Fruit fly (Drosophila melanogaster) whole organism, embryonic: Measurements from ENCODE around the gene Enoph.

Experiments used
- Antp ChIP-seq: fragments of 200-800 bp; sonication (Bioruptor generic); optimal IDR thresholded peaks from 3 replicates; lab custom pipeline; 2016; ENCODE audit warnings: missing biosample characterization, missing genetic modification characterization
- B-H2 ChIP-seq: fragments of 200-800 bp; sonication (Bioruptor generic); optimal IDR thresholded peaks from 2 replicates; lab custom pipeline; 2018; ENCODE audit warnings: missing biosample characterization, mild to moderate bottlenecking, missing genetic modification characterization
- BEAF-32 ChIP-seq: fragments of 200-800 bp; sonication (Bioruptor generic); optimal IDR thresholded peaks from 3 replicates; lab custom pipeline; 2017; ENCODE audit warnings: missing biosample characterization, missing genetic modification characterization, mild to moderate bottlenecking, moderate library complexity, missing genetic modification reagents
- CG10462 ChIP-seq: fragments of 200-800 bp; sonication (Bioruptor generic); optimal IDR thresholded peaks from 2 replicates; lab custom pipeline; 2016; ENCODE audit warnings: missing biosample characterization, missing genetic modification characterization
- CG12155 ChIP-seq: fragments of 200-800 bp; sonication (Bioruptor generic); optimal IDR thresholded peaks from 3 replicates; lab custom pipeline; 2016; ENCODE audit warnings: missing biosample characterization, missing genetic modification characterization
- CG12299 ChIP-seq: fragments of 200-800 bp; sonication (Bioruptor generic); optimal IDR thresholded peaks from 2 replicates; lab custom pipeline; 2018; ENCODE audit warnings: missing biosample characterization, mild to moderate bottlenecking, missing genetic modification characterization
- CG14014 ChIP-seq: fragments of 200-800 bp; sonication (Bioruptor generic); IDR thresholded peaks from 2 replicates; pipeline ENCODE4 v1.3.6; 2022; ENCODE audit warnings: missing biosample characterization, missing genetic modification characterization
- CG17361 ChIP-seq: fragments of 200-800 bp; sonication (Bioruptor generic); IDR thresholded peaks from 3 replicates; pipeline ENCODE4 v1.3.6; 2022; ENCODE audit warnings: missing biosample characterization, missing genetic modification characterization
- CG1792 ChIP-seq: fragments of 200-800 bp; sonication (Bioruptor generic); optimal IDR thresholded peaks from 2 replicates; lab custom pipeline; 2016; ENCODE audit warnings: missing biosample characterization, missing genetic modification characterization
- CG2120 ChIP-seq: fragments of 200-800 bp; sonication (Bioruptor generic); optimal IDR thresholded peaks from 3 replicates; lab custom pipeline; 2016; ENCODE audit warnings: missing biosample characterization, missing genetic modification characterization
- CG2199 ChIP-seq: fragments of 200-800 bp; sonication (Bioruptor generic); IDR thresholded peaks from 3 replicates; pipeline ENCODE4 v1.3.6; 2022; ENCODE audit warnings: missing biosample characterization, missing genetic modification characterization
- CG2875 ChIP-seq: fragments of 200-800 bp; sonication (Bioruptor generic); optimal IDR thresholded peaks from 2 replicates; lab custom pipeline; 2017; ENCODE audit warnings: missing biosample characterization, mild to moderate bottlenecking, missing genetic modification characterization, missing genetic modification reagents
- CG30431 ChIP-seq: fragments of 200-800 bp; sonication (Bioruptor generic); optimal IDR thresholded peaks from 2 replicates; lab custom pipeline; 2017; ENCODE audit warnings: missing biosample characterization, missing genetic modification characterization
- CG3065 ChIP-seq: fragments of 200-800 bp; sonication (Bioruptor generic); optimal IDR thresholded peaks from 2 replicates; lab custom pipeline; 2016; ENCODE audit warnings: missing biosample characterization, missing genetic modification characterization
- CG32532 ChIP-seq: fragments of 200-800 bp; sonication (Bioruptor generic); IDR thresholded peaks from 2 replicates; pipeline ENCODE4 v1.3.6; 2022; ENCODE audit warnings: missing biosample characterization, missing genetic modification characterization
- CG32772 ChIP-seq: fragments of 200-800 bp; sonication (Bioruptor generic); IDR thresholded peaks from 2 replicates; pipeline ENCODE4 v1.3.6; 2022; ENCODE audit warnings: missing biosample characterization, missing genetic modification characterization
- CG4282 ChIP-seq: fragments of 200-800 bp; sonication (Bioruptor generic); optimal IDR thresholded peaks from 2 replicates; lab custom pipeline; 2016; ENCODE audit warnings: missing biosample characterization, missing genetic modification characterization
- CG4328 ChIP-seq: fragments of 200-800 bp; sonication (Bioruptor generic); optimal IDR thresholded peaks from 3 replicates; lab custom pipeline; 2017; ENCODE audit warnings: missing biosample characterization, missing genetic modification reagents, missing genetic modification characterization
- CG43689 ChIP-seq: fragments of 200-800 bp; sonication (Bioruptor generic); IDR thresholded peaks from 2 replicates; pipeline ENCODE4 v1.3.6; 2022; ENCODE audit warnings: missing biosample characterization, missing genetic modification characterization
- CG7839 ChIP-seq: fragments of 200-800 bp; sonication (Bioruptor generic); optimal IDR thresholded peaks from 3 replicates; lab custom pipeline; 2018; ENCODE audit warnings: missing biosample characterization, mild to moderate bottlenecking, missing genetic modification characterization, moderate library complexity
- CG9932 ChIP-seq: fragments of 200-800 bp; sonication (Bioruptor generic); IDR thresholded peaks from 2 replicates; pipeline ENCODE4 v1.3.6; 2022; ENCODE audit warnings: missing biosample characterization, missing genetic modification characterization
- D ChIP-seq, 2 experiments: fragments of 200-800 bp in 1 of 2; fragments of >200 bp in 1 of 2; sonication (Bioruptor generic) in 1 of 2; optimal IDR thresholded peaks; 2 replicates in 1 of 2; 3 replicates in 1 of 2; lab custom pipeline; 2017; ENCODE audit warnings: mild to moderate bottlenecking in 1 of 2, missing biosample characterization in 1 of 2, missing genetic modification characterization in 1 of 2, missing genetic modification reagents in 1 of 2
- Dip3 ChIP-seq: fragments of 200-800 bp; sonication (Bioruptor generic); optimal IDR thresholded peaks from 3 replicates; lab custom pipeline; 2016; ENCODE audit warnings: missing biosample characterization, missing genetic modification characterization
- Elba2 ChIP-seq: fragments of 200-800 bp; sonication (Bioruptor generic); optimal IDR thresholded peaks from 3 replicates; lab custom pipeline; 2016; ENCODE audit warnings: missing biosample characterization, missing genetic modification characterization
- Hr39 ChIP-seq: fragments of >200 bp; optimal IDR thresholded peaks from 2 replicates; lab custom pipeline; 2017
- PHDP ChIP-seq: fragments of 200-800 bp; sonication (Bioruptor generic); optimal IDR thresholded peaks from 3 replicates; lab custom pipeline; 2018; ENCODE audit warnings: missing biosample characterization, mild to moderate bottlenecking, missing genetic modification characterization, moderate library complexity
- Sox102F ChIP-seq: fragments of 200-800 bp; sonication (Bioruptor generic); optimal IDR thresholded peaks from 2 replicates; lab custom pipeline; 2018; ENCODE audit warnings: missing biosample characterization, mild to moderate bottlenecking, missing genetic modification characterization, moderate library complexity
- Spps ChIP-seq: fragments of 200-800 bp; sonication (Bioruptor generic); optimal IDR thresholded peaks from 2 replicates; lab custom pipeline; 2018; ENCODE audit warnings: missing biosample characterization, mild to moderate bottlenecking, missing genetic modification characterization
- Stat92E ChIP-seq, 3 experiments: fragments of >200 bp in 2 of 3; fragments of 200-800 bp in 1 of 3; sonication (Bioruptor generic) in 1 of 3; optimal IDR thresholded peaks; 2 replicates each; lab custom pipeline; 2017 to 2019; ENCODE audit warnings: missing biosample characterization in 3 of 3, missing genetic modification characterization in 3 of 3, mild to moderate bottlenecking in 1 of 3, moderate library complexity in 1 of 3
- Taf1 ChIP-seq: fragments of 200-800 bp; sonication (Bioruptor generic); IDR thresholded peaks from 2 replicates; pipeline ENCODE4 v1.3.6; 2022; ENCODE audit warnings: missing biosample characterization, missing genetic modification characterization
- Usf ChIP-seq: fragments of 200-800 bp; sonication (Bioruptor generic); optimal IDR thresholded peaks from 2 replicates; lab custom pipeline; 2017; ENCODE audit warnings: missing genotype, missing biosample characterization, missing genetic modification characterization
- Xrp1 ChIP-seq: fragments of 200-800 bp; sonication (Bioruptor generic); IDR thresholded peaks from 2 replicates; pipeline ENCODE4 v1.3.6; 2022; ENCODE audit warnings: missing biosample characterization, missing genetic modification characterization
- ap ChIP-seq: fragments of 200-800 bp; sonication (Bioruptor generic); IDR thresholded peaks from 2 replicates; pipeline ENCODE4 v1.3.6; 2022; ENCODE audit warnings: missing biosample characterization, missing genetic modification characterization
- bab2 ChIP-seq: fragments of 200-800 bp; sonication (Bioruptor generic); optimal IDR thresholded peaks from 2 replicates; lab custom pipeline; 2016; ENCODE audit warnings: missing biosample characterization, missing genetic modification characterization
- chm ChIP-seq: fragments of 200-800 bp; sonication (Bioruptor generic); IDR thresholded peaks from 2 replicates; pipeline ENCODE4 v1.3.6; 2022; ENCODE audit warnings: missing biosample characterization, missing genetic modification characterization
- ci ChIP-seq: fragments of 200-800 bp; sonication (Bioruptor generic); IDR thresholded peaks from 3 replicates; pipeline ENCODE4 v1.3.6; 2022; ENCODE audit warnings: missing biosample characterization, missing genetic modification characterization
- dm ChIP-seq: fragments of 200-800 bp; sonication (Bioruptor generic); optimal IDR thresholded peaks from 3 replicates; lab custom pipeline; 2016; ENCODE audit warnings: missing biosample characterization, missing genetic modification characterization
- dmrt99B ChIP-seq: fragments of 200-800 bp; sonication (Bioruptor generic); optimal IDR thresholded peaks from 2 replicates; lab custom pipeline; 2018; ENCODE audit warnings: missing biosample characterization, mild to moderate bottlenecking, missing genetic modification characterization, moderate library complexity
- en ChIP-seq: fragments of 200-800 bp; sonication (Bioruptor generic); optimal IDR thresholded peaks from 2 replicates; lab custom pipeline; 2016; ENCODE audit warnings: missing biosample characterization, missing genetic modification characterization
- gro ChIP-seq: fragments of 200-800 bp; sonication (Bioruptor generic); optimal IDR thresholded peaks from 2 replicates; lab custom pipeline; 2016; ENCODE audit warnings: missing biosample characterization, missing genetic modification characterization
- her ChIP-seq: fragments of 200-800 bp; sonication (Bioruptor generic); optimal IDR thresholded peaks from 2 replicates; lab custom pipeline; 2016; ENCODE audit warnings: missing biosample characterization, missing genetic modification characterization
- hth ChIP-seq: fragments of >200 bp; optimal IDR thresholded peaks from 2 replicates; lab custom pipeline; 2017; ENCODE audit warnings: inconsistent platforms
- mam ChIP-seq: fragments of 200-800 bp; sonication (Bioruptor generic); optimal IDR thresholded peaks from 3 replicates; lab custom pipeline; 2016; ENCODE audit warnings: missing biosample characterization, missing genetic modification characterization
- ro ChIP-seq: fragments of 200-800 bp; sonication (Bioruptor generic); IDR thresholded peaks from 2 replicates; pipeline ENCODE4 v1.3.6; 2022; ENCODE audit warnings: missing biosample characterization, missing genetic modification characterization
- schlank ChIP-seq: fragments of 200-800 bp; sonication (Bioruptor generic); optimal IDR thresholded peaks from 2 replicates; lab custom pipeline; 2018; ENCODE audit warnings: missing biosample characterization, mild to moderate bottlenecking, missing genetic modification characterization
- sens ChIP-seq: fragments of 200-800 bp; sonication (Bioruptor generic); peaks from one replicate; lab custom pipeline; 2016; ENCODE audit warnings: missing biosample characterization, missing genetic modification characterization
- slp2 ChIP-seq: fragments of 200-800 bp; sonication (Bioruptor generic); optimal IDR thresholded peaks from 2 replicates; lab custom pipeline; 2016; ENCODE audit warnings: missing biosample characterization, missing genetic modification characterization
- so ChIP-seq: fragments of 200-800 bp; sonication (Bioruptor generic); IDR thresholded peaks from 3 replicates; pipeline ENCODE4 v1.3.6; 2022; ENCODE audit warnings: missing biosample characterization, missing genetic modification characterization
- sr ChIP-seq: fragments of 200-800 bp; sonication (Bioruptor generic); IDR thresholded peaks from 3 replicates; pipeline ENCODE4 v1.3.6; 2022; ENCODE audit warnings: missing biosample characterization, missing genetic modification characterization
- tio ChIP-seq: fragments of 200-800 bp; sonication (Bioruptor generic); optimal IDR thresholded peaks from 2 replicates; lab custom pipeline; 2017; ENCODE audit warnings: missing biosample characterization, missing genetic modification characterization, inconsistent platforms
- toy ChIP-seq: fragments of 200-800 bp; sonication (Bioruptor generic); IDR thresholded peaks from 2 replicates; pipeline ENCODE4 v1.3.6; 2022; ENCODE audit warnings: missing biosample characterization, missing genetic modification characterization
- zen2 ChIP-seq: fragments of 200-800 bp; sonication (Bioruptor generic); IDR thresholded peaks from 3 replicates; pipeline ENCODE4 v1.3.6; 2022; ENCODE audit warnings: missing biosample characterization, missing genetic modification characterization; ENCODE audit not compliant: partially characterized antibody

The Enoph gene

DNA sequence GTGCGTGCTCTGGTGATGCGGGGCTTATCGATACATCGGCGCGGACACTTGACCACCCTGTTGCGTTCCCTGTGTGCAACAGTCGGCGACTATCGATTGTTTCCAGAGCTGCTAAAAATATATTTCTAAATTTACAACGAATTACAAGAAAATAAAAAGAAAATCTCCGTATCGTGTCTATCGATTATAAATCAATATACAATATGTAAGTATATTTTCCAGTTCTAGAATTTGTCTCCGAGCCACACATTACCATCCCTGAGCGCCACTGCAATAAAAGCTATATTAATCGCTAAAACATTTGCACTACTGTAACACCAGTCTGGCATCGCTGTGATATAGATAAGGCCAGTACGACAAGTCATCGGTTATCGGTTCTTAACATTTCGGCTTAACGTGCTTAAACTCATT, 24.3 kb downstream of the Enoph start, which contains the start of the genes Kat60 and Mms19 (continued):
- no peak for TF ChIP-seq Spps (tag; lab: Kevin White, UChicago)
- TF ChIP-seq dmrt99B (tag; lab: Kevin White, UChicago) = no peak
- TF ChIP-seq sr (GFP tag; lab: Robert Waterston, UW) = no peak
- TF ChIP-seq CG43689 = no peak
- TF ChIP-seq CG12155 (GFP tag; lab: Kevin White, UChicago) = peak; percentile 66
- peak; percentile 31 for TF ChIP-seq tio
- peak; percentile 14 for TF ChIP-seq CG1792
- TF ChIP-seq ro (GFP tag; lab: Robert Waterston, UW) = no peak
- TF ChIP-seq CG32532 = peak; percentile 71
- TF ChIP-seq Dip3 (GFP tag; lab: Kevin White, UChicago) = peak; percentile 64
- TF ChIP-seq Antp (GFP tag; lab: Kevin White, UChicago) = peak; percentile 47
- TF ChIP-seq sens (GFP tag; lab: Kevin White, UChicago) = peak; percentile 94
- peak; percentile 59; the same call in 2 of the 3 replicates for TF ChIP-seq ci
- TF ChIP-seq Taf1 = peak; percentile 56
- TF ChIP-seq PHDP (tag; lab: Kevin White, UChicago) = no peak
- TF ChIP-seq CG2120 (GFP tag; lab: Kevin White, UChicago) = peak; percentile 88
- peak; percentile 75; the same call in 1 of the 3 replicates for TF ChIP-seq zen2
- TF ChIP-seq CG4282 (GFP tag; lab: Kevin White, UChicago) = peak; percentile 3
- no peak for TF ChIP-seq Sox102F (GFP tag; lab: Kevin White, UChicago)
- no peak for TF ChIP-seq toy
- no peak for TF ChIP-seq D (optimal IDR thresholded peaks at IDR 0.05; lab: Kevin White, UChicago)
- no peak for TF ChIP-seq D (GFP tag; optimal IDR thresholded peaks at IDR 0.05; lab: Kevin White, UChicago)
- TF ChIP-seq CG14014 = peak; percentile 39
- peak; percentile 32 for TF ChIP-seq chm (GFP tag; lab: Robert Waterston, UW)
- TF ChIP-seq Usf (GFP tag; lab: Kevin White, UChicago) = peak; percentile 32
- TF ChIP-seq CG3065 (GFP tag; lab: Kevin White, UChicago) = peak; percentile 47
- peak; percentile 29 for TF ChIP-seq gro (GFP tag; lab: Kevin White, UChicago)
- TF ChIP-seq slp2 (GFP tag; lab: Kevin White, UChicago) = no peak
- peak; percentile 57; the same call in 1 of the 2 replicates for TF ChIP-seq Xrp1 (GFP tag; lab: Robert Waterston, UW)
- TF ChIP-seq CG30431 (GFP tag; lab: Kevin White, UChicago) = peak; percentile 35
- peak; percentile 58 for TF ChIP-seq bab2 (GFP tag; lab: Kevin White, UChicago)
- TF ChIP-seq Elba2 = peak; percentile 60
- TF ChIP-seq her (GFP tag; lab: Kevin White, UChicago) = no peak
- TF ChIP-seq CG2875 (GFP tag; lab: Kevin White, UChicago) = no peak
- peak; percentile 82 for TF ChIP-seq mam (GFP tag; lab: Kevin White, UChicago)
- peak; percentile 100 for TF ChIP-seq BEAF-32
- TF ChIP-seq schlank (tag; lab: Kevin White, UChicago) = peak; percentile 6
- TF ChIP-seq CG32772 (GFP tag; lab: Robert Waterston, UW) = peak; percentile 64
- TF ChIP-seq B-H2 (GFP tag; lab: Kevin White, UChicago) = no peak
- TF ChIP-seq CG10462 (GFP tag; lab: Kevin White, UChicago) = no peak
- no peak; the same call in 1 of the 3 replicates for TF ChIP-seq CG17361 (GFP tag; lab: Robert Waterston, UW)
- no peak for TF ChIP-seq CG2199 (GFP tag; lab: Robert Waterston, UW)
- TF ChIP-seq Hr39 (lab: Kevin White, UChicago) = no peak
- TF ChIP-seq dm (GFP tag; lab: Kevin White, UChicago) = peak; percentile 59
- no peak for TF ChIP-seq ap (GFP tag; lab: Robert Waterston, UW)
- TF ChIP-seq CG9932 (GFP tag; lab: Robert Waterston, UW) = peak; percentile 91
- no peak for TF ChIP-seq so (GFP tag; lab: Robert Waterston, UW)
- TF ChIP-seq en = peak; percentile 43
- TF ChIP-seq CG4328 = no peak
- TF ChIP-seq hth (lab: Kevin White, UChicago) = no peak
- TF ChIP-seq CG12299 (tag; lab: Kevin White, UChicago) = peak; percentile 34
- no peak for TF ChIP-seq CG7839 (tag; lab: Kevin White, UChicago)
- peak in 1 of 3 experiments; percentile 68 for TF ChIP-seq Stat92E (GFP tag; optimal IDR thresholded peaks at IDR 0.05; lab: Kevin White, UChicago)
